Worm (Caenorhabditis elegans): ENCODE data around the gene srh-30.

The srh-30 gene

DNA sequence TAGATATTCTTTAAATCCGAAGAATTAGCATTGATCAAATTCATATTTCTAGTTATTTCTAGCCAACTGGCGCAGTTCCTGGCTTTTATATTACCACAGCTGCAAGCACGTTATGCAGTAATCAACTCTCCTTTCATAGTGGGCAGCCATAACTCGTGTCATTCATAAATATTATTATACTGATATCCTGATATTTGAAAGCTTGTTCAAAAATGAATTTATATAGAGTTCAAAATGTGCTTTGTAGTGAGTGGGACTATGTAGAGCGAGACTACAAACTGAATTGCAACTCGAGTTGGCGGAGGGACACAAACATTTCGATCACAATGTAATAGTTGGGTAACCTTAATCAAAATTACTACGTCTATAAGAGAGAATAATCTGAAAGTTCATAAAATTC is at the start of gene srh-30:
TSS of gene srh-30 (minus strand) at position 101 of the 400 bp plus-strand sequence.
- no peak for TF ChIP-seq tra-4 (tag; optimal IDR thresholded peaks at IDR 0.05)
- TF ChIP-seq hnd-1 (tag; optimal IDR thresholded peaks at IDR 0.05): no peak
- no peak for TF ChIP-seq ceh-36 (tag; optimal IDR thresholded peaks at IDR 0.05)
- TF ChIP-seq tbx-11 (GFP tag; IDR thresholded peaks at IDR 0.05): no peak
- TF ChIP-seq scrt-1 (GFP tag; IDR thresholded peaks at IDR 0.05): no peak
- TF ChIP-seq flt-1 (GFP tag; IDR thresholded peaks at IDR 0.05): no peak
- TF ChIP-seq hmbx-1 (tag; optimal IDR thresholded peaks at IDR 0.05): no peak
- no peak for TF ChIP-seq sea-1 (GFP tag; conservative IDR thresholded peaks at IDR 0.05)
- TF ChIP-seq aly-1 (tag; optimal IDR thresholded peaks at IDR 0.05): no peak
- no peak for TF ChIP-seq B0310.2 (tag; optimal IDR thresholded peaks at IDR 0.05)

DNA sequence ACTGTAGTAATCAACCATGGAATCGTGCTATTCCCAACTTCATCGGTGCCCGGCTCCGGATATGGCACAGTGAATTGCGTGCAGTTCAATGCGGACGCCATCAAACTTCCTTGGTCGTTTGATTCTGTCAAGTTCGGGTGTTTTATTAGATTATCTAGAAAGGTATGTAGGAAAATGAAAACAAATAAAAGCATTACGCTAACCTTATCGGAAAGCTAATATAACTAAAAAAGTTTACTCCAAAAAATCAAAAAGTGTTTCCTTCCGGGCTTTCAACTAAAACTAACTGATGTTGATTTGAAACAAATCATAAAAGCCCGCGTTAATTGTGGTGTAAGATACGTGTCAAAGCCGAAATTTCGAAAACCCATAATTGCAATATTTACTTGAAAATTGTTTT is 48.3 kb upstream of the srh-30 start, which contains the start of gene dmsr-13:
TSS of gene dmsr-13 (minus strand) at position 101 of the 400 bp plus-strand sequence.
- no peak for TF ChIP-seq sea-1 (GFP tag; conservative IDR thresholded peaks at IDR 0.05)
- no peak for TF ChIP-seq scrt-1 (GFP tag; IDR thresholded peaks at IDR 0.05)
- TF ChIP-seq ets-7 (tag; optimal IDR thresholded peaks at IDR 0.05): no peak
- no peak for TF ChIP-seq tra-4 (tag; optimal IDR thresholded peaks at IDR 0.05)
- no peak for TF ChIP-seq flt-1 (GFP tag; IDR thresholded peaks at IDR 0.05)
- no peak for TF ChIP-seq ama-1 (optimal IDR thresholded peaks at IDR 0.05)
- TF ChIP-seq tbx-37 (GFP tag; conservative IDR thresholded peaks at IDR 0.05): no peak
- no peak for TF ChIP-seq pes-1 (GFP tag; IDR thresholded peaks at IDR 0.05)
- TF ChIP-seq B0310.2 (tag; optimal IDR thresholded peaks at IDR 0.05): no peak

DNA sequence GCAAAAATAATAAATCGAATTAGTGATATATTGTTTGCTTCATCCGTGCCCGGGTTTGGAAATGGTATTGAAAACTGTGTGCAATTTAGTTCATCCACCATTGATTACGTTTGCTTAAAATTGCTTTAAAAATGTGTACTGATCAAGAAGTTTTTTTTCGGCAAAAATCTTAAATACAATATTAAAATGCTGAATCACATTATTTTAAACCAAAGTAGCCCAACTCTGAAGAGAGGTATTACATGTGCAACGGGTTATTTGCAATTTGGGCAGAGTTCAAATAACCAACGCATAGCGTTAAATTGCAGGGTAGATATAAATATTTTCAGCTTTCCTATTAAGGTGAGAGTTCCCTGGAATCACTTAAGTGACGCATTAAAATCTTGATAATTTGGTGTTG is 45.6 kb upstream of the srh-30 start, which contains the start of gene dmsr-14:
TSS of gene dmsr-14 (minus strand) at position 101 of the 400 bp plus-strand sequence.
- no peak for TF ChIP-seq ceh-36 (tag; optimal IDR thresholded peaks at IDR 0.05)
- TF ChIP-seq F13C5.2 (tag; optimal IDR thresholded peaks at IDR 0.05): no peak
- no peak for TF ChIP-seq hmbx-1 (tag; optimal IDR thresholded peaks at IDR 0.05)
- no peak for TF ChIP-seq tbx-37 (GFP tag; conservative IDR thresholded peaks at IDR 0.05)
- no peak for TF ChIP-seq ama-1 (optimal IDR thresholded peaks at IDR 0.05)
- no peak for TF ChIP-seq tbx-11 (GFP tag; IDR thresholded peaks at IDR 0.05)

DNA sequence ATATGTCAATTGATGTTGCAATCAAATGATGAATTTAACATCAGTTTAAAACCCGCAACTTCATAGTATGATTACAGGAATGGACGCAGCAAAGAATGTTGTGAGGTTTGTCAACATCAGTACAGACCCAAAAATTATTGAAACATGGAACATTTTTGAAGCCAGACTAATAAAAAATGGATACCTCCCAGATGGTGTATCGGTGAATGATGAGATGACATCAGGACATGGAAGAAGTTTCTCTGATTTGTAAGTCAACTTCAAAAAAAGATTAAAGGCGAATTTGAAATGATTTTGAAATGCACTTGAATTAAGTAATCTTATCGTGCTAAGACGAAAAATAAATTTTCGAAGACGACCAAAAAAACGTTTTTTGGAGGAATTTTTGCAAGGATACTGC is 42.3 kb upstream of the srh-30 start:
- TF ChIP-seq tra-4 (tag; optimal IDR thresholded peaks at IDR 0.05) (no peak), B0310.2 (tag; optimal IDR thresholded peaks at IDR 0.05) (no peak), scrt-1 (GFP tag; IDR thresholded peaks at IDR 0.05) (no peak), hmg-4 (GFP tag; optimal IDR thresholded peaks at IDR 0.05) (no peak), sea-1 (GFP tag; conservative IDR thresholded peaks at IDR 0.05) (no peak), aly-1 (tag; optimal IDR thresholded peaks at IDR 0.05) (no peak), hmbx-1 (tag; optimal IDR thresholded peaks at IDR 0.05) (no peak), F13C5.2 (tag; optimal IDR thresholded peaks at IDR 0.05) (no peak), ama-1 (optimal IDR thresholded peaks at IDR 0.05) (no peak), ceh-36 (tag; optimal IDR thresholded peaks at IDR 0.05) (no peak), tbx-11 (GFP tag; IDR thresholded peaks at IDR 0.05) (no peak)

DNA sequence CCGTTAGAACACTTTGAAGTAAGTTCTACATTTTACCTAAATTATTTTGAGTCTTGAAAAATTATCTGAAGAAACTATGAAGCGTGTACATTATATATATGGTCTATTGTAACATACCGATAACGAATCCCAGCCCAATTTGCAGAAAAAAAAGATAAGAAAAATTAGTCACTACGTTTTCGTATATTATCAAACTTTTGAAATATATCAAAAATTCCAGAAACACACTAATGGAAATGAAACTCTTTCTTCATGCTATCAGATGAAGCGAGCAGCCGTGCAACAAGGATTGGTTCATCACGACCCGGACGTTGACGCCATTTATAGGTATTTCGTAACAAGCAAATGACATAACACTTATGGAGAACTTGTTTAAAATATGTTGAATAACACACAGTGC is 40.3 kb upstream of the srh-30 start:
- TF ChIP-seq ceh-13 (GFP tag; optimal IDR thresholded peaks at IDR 0.05) (no peak), ama-1 (optimal IDR thresholded peaks at IDR 0.05) (no peak), flt-1 (GFP tag; IDR thresholded peaks at IDR 0.05) (no peak), tbx-11 (GFP tag; IDR thresholded peaks at IDR 0.05) (no peak), pes-1 (GFP tag; IDR thresholded peaks at IDR 0.05) (no peak), F13C5.2 (tag; optimal IDR thresholded peaks at IDR 0.05) (no peak), ets-7 (tag; optimal IDR thresholded peaks at IDR 0.05) (no peak), tra-4 (tag; optimal IDR thresholded peaks at IDR 0.05) (no peak), B0310.2 (tag; optimal IDR thresholded peaks at IDR 0.05) (no peak), ceh-36 (tag; optimal IDR thresholded peaks at IDR 0.05) (no peak), aly-1 (tag; optimal IDR thresholded peaks at IDR 0.05) (no peak), scrt-1 (GFP tag; IDR thresholded peaks at IDR 0.05) (no peak)

DNA sequence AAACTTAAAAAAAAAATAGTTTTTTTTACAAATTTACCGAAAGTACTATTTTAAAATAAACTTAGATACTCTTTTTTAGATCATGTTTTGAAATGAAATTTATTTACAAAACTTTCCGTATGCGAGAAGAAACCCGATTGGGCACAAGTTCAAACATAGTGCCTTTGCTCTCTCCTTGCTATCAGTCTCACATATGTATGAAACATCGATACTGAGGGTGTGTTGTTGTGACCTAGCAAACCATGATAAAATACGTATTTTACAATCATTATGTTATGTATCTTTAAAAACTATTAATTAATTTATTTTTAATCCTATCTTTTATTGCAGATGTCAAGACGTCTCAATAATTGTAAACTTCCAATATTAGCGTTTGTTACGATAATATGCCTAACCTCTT is 38.5 kb upstream of the srh-30 start:
- TF ChIP-seq ceh-36 (tag; optimal IDR thresholded peaks at IDR 0.05) (no peak), scrt-1 (GFP tag; IDR thresholded peaks at IDR 0.05) (no peak), ceh-13 (GFP tag; optimal IDR thresholded peaks at IDR 0.05) (no peak), flt-1 (GFP tag; IDR thresholded peaks at IDR 0.05) (no peak), ama-1 (optimal IDR thresholded peaks at IDR 0.05) (no peak), aly-1 (tag; optimal IDR thresholded peaks at IDR 0.05) (no peak), tra-4 (tag; optimal IDR thresholded peaks at IDR 0.05) (no peak), pes-1 (GFP tag; IDR thresholded peaks at IDR 0.05) (no peak), hmbx-1 (tag; optimal IDR thresholded peaks at IDR 0.05) (no peak), hmg-4 (GFP tag; optimal IDR thresholded peaks at IDR 0.05) (no peak), tbx-37 (GFP tag; conservative IDR thresholded peaks at IDR 0.05) (no peak), ets-7 (tag; optimal IDR thresholded peaks at IDR 0.05) (no peak), tbx-11 (GFP tag; IDR thresholded peaks at IDR 0.05) (no peak)

DNA sequence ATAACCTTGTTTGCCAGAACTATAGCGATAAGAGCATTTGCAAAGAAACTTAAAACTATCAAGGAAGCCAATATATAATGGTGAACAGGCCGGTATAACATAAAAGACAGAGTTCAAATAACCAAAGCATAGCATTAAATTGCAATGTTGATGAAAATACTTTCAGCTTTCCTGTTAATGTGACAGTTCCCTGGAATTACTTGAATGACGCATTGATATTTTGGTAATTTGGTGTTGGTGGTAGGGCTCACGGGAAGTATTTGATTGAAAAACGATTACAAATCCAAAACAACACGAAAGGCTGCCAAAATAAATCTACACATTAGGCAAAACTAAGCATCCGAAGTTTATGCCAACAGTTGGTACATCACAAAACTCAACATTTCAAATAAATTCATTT is 37.4 kb upstream of the srh-30 start, which contains the start of gene dmsr-16:
TSS of gene dmsr-16 (minus strand) at position 101 of the 400 bp plus-strand sequence.
- TF ChIP-seq aly-1 (tag; optimal IDR thresholded peaks at IDR 0.05) (no peak), sea-1 (GFP tag; conservative IDR thresholded peaks at IDR 0.05) (no peak), tbx-37 (GFP tag; conservative IDR thresholded peaks at IDR 0.05) (no peak), F13C5.2 (tag; optimal IDR thresholded peaks at IDR 0.05) (no peak), B0310.2 (tag; optimal IDR thresholded peaks at IDR 0.05) (no peak), tra-4 (tag; optimal IDR thresholded peaks at IDR 0.05) (no peak), ets-7 (tag; optimal IDR thresholded peaks at IDR 0.05) (no peak), hmg-4 (GFP tag; optimal IDR thresholded peaks at IDR 0.05) (no peak), flt-1 (GFP tag; IDR thresholded peaks at IDR 0.05) (no peak), pes-1 (GFP tag; IDR thresholded peaks at IDR 0.05) (no peak)

DNA sequence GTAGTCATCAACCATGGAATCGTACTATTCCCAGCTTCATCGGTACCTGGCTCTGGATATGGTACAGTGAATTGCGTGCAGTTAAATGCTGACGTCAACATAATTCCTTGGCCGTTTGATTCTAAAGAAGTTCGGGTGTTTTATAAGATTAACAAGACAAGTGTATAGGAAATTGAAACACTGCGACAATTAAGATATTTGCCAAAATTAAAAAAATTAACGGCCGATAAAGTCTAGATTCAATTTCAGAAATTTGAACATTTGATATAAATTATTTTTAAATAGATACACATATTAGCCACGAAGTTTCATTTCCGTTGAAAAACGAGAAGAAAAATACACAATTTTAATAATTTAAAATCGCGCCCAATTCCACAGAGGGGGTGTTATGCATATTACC is 34.8 kb upstream of the srh-30 start, which contains the start of gene dmsr-12:
TSS of gene dmsr-12 (minus strand) at position 101 of the 400 bp plus-strand sequence.
- TF ChIP-seq flt-1 (GFP tag; IDR thresholded peaks at IDR 0.05): no peak
- TF ChIP-seq hmg-4 (GFP tag; optimal IDR thresholded peaks at IDR 0.05): no peak
- no peak for TF ChIP-seq pes-1 (GFP tag; IDR thresholded peaks at IDR 0.05)
- no peak for TF ChIP-seq hnd-1 (tag; optimal IDR thresholded peaks at IDR 0.05)
- no peak for TF ChIP-seq F13C5.2 (tag; optimal IDR thresholded peaks at IDR 0.05)
- TF ChIP-seq tbx-11 (GFP tag; IDR thresholded peaks at IDR 0.05): no peak
- no peak for TF ChIP-seq sea-1 (GFP tag; conservative IDR thresholded peaks at IDR 0.05)
- TF ChIP-seq ceh-13 (GFP tag; optimal IDR thresholded peaks at IDR 0.05): no peak
- TF ChIP-seq hmbx-1 (tag; optimal IDR thresholded peaks at IDR 0.05): no peak
- no peak for TF ChIP-seq scrt-1 (GFP tag; IDR thresholded peaks at IDR 0.05)
- TF ChIP-seq ceh-36 (tag; optimal IDR thresholded peaks at IDR 0.05): no peak
- TF ChIP-seq B0310.2 (tag; optimal IDR thresholded peaks at IDR 0.05): no peak
- no peak for TF ChIP-seq ets-7 (tag; optimal IDR thresholded peaks at IDR 0.05)
- no peak for TF ChIP-seq tra-4 (tag; optimal IDR thresholded peaks at IDR 0.05)
- no peak for TF ChIP-seq aly-1 (tag; optimal IDR thresholded peaks at IDR 0.05)
- no peak for TF ChIP-seq ama-1 (optimal IDR thresholded peaks at IDR 0.05)
- TF ChIP-seq tbx-37 (GFP tag; conservative IDR thresholded peaks at IDR 0.05): no peak
